Fruit fly (Drosophila melanogaster): ENCODE measurements around the gene Spn28F.

Gene Spn28F

dm6 chr2L:8279400-8280065 lies 37.9 kb upstream of the Spn28F start (continued):
- TF ChIP-seq inv (GFP tag; IDR thresholded peaks at IDR 0.05; ENCODE audit: partially characterized antibody), result no peak
- no peak for TF ChIP-seq CG7987 (GFP tag; optimal IDR thresholded peaks at IDR 0.05)
- no peak for TF ChIP-seq trh (GFP tag; optimal IDR thresholded peaks at IDR 0.05)
- peak; percentile 56 for TF ChIP-seq CoRest (tag; optimal IDR thresholded peaks at IDR 0.05)
- TF ChIP-seq toy (GFP tag; IDR thresholded peaks at IDR 0.05), result no peak
- no peak for TF ChIP-seq pros (GFP tag; optimal IDR thresholded peaks at IDR 0.05)
- no peak for TF ChIP-seq ab (GFP tag; optimal IDR thresholded peaks at IDR 0.05)
- TF ChIP-seq lola (GFP tag; optimal IDR thresholded peaks at IDR 0.05), result peak in 1 of 3 experiments; percentile 93
- no peak for TF ChIP-seq CkIIα-i1 (GFP tag; IDR thresholded peaks at IDR 0.05)
- no peak for TF ChIP-seq bbx (GFP tag; IDR thresholded peaks at IDR 0.05; ENCODE audit: partially characterized antibody)
- TF ChIP-seq Elba2 (GFP tag; optimal IDR thresholded peaks at IDR 0.05), result no peak
- no peak for TF ChIP-seq yki (optimal IDR thresholded peaks at IDR 0.05)
- peak; percentile 58 for TF ChIP-seq Asciz (GFP tag; optimal IDR thresholded peaks at IDR 0.05)
- no peak for TF ChIP-seq vnd (GFP tag; IDR thresholded peaks at IDR 0.05; ENCODE audit: partially characterized antibody)
- no peak for TF ChIP-seq Mrtf (GFP tag; IDR thresholded peaks at IDR 0.05)
- TF ChIP-seq dati (GFP tag; IDR thresholded peaks at IDR 0.05), result peak; percentile 36; the same call in 1 of the 2 replicates
- TF ChIP-seq Abd-B (GFP tag; optimal IDR thresholded peaks at IDR 0.05), result peak; percentile 36
- peak; percentile 6 for TF ChIP-seq CG9437 (GFP tag; optimal IDR thresholded peaks at IDR 0.05)
- no peak for TF ChIP-seq GATAe (GFP tag; conservative IDR thresholded peaks at IDR 0.05)
- no peak for TF ChIP-seq CrebB (tag; optimal IDR thresholded peaks at IDR 0.05)
- TF ChIP-seq CG11723 (GFP tag; optimal IDR thresholded peaks at IDR 0.05), result peak; percentile 34
- TF ChIP-seq CG11093 (GFP tag; IDR thresholded peaks at IDR 0.05), result no peak
- no peak for TF ChIP-seq hb (GFP tag; IDR thresholded peaks at IDR 0.05; ENCODE audit: partially characterized antibody)
- TF ChIP-seq hbn (GFP tag; IDR thresholded peaks at IDR 0.05; ENCODE audit: partially characterized antibody), result no peak
- TF ChIP-seq ro (GFP tag; IDR thresholded peaks at IDR 0.05), result no peak
- peak; percentile 81; the same call in 2 of the 3 replicates for TF ChIP-seq CG2199 (GFP tag; IDR thresholded peaks at IDR 0.05)
- TF ChIP-seq CG7372 (GFP tag; IDR thresholded peaks at IDR 0.05), result 0 out of 2 replicates have a peak, but pooled peaks have one; percentile 6
- TF ChIP-seq sob (GFP tag; IDR thresholded peaks at IDR 0.05), result peak; percentile 6; the same call in 1 of the 2 replicates
- TF ChIP-seq gsb-n (tag; optimal IDR thresholded peaks at IDR 0.05), result peak; percentile 81
- no peak for TF ChIP-seq CG14965 (GFP tag; optimal IDR thresholded peaks at IDR 0.05; ENCODE audit: borderline replicate concordance)
- no peak for TF ChIP-seq CG14441 (GFP tag; IDR thresholded peaks at IDR 0.05)
- TF ChIP-seq CG6254 (GFP tag; optimal IDR thresholded peaks at IDR 0.05), result peak; percentile 75
- TF ChIP-seq CG4617 (GFP tag; optimal IDR thresholded peaks at IDR 0.05; ENCODE audit: borderline replicate concordance), result no peak
- TF ChIP-seq HLHmδ (GFP tag; optimal IDR thresholded peaks at IDR 0.05), result no peak
- TF ChIP-seq ac (GFP tag; optimal IDR thresholded peaks at IDR 0.05), result peak; percentile 45
- no peak for TF ChIP-seq CG43689 (GFP tag; IDR thresholded peaks at IDR 0.05)
- peak; percentile 47 for TF ChIP-seq sisA (GFP tag; IDR thresholded peaks at IDR 0.05)
- peak; percentile 35 for TF ChIP-seq Side (GFP tag; optimal IDR thresholded peaks at IDR 0.05)
- no peak for TF ChIP-seq CG14014 (GFP tag; IDR thresholded peaks at IDR 0.05)
- TF ChIP-seq insv (GFP tag; optimal IDR thresholded peaks at IDR 0.05), result no peak
- TF ChIP-seq tio (GFP tag; optimal IDR thresholded peaks at IDR 0.05), result peak; percentile 61
- peak; percentile 75 for TF ChIP-seq Ssrp (tag; optimal IDR thresholded peaks at IDR 0.05)
- peak; percentile 15 for TF ChIP-seq CG12236 (GFP tag; optimal IDR thresholded peaks at IDR 0.05)
- TF ChIP-seq Ada2b (GFP tag; IDR thresholded peaks at IDR 0.05), result no peak
- no peak for TF ChIP-seq bigmax (GFP tag; optimal IDR thresholded peaks at IDR 0.05)
- no peak for TF ChIP-seq tna (GFP tag; IDR thresholded peaks at IDR 0.05; ENCODE audit: partially characterized antibody)
- TF ChIP-seq Meics (GFP tag; optimal IDR thresholded peaks at IDR 0.05), result peak; percentile 4
- no peak for TF ChIP-seq CG12769 (tag; optimal IDR thresholded peaks at IDR 0.05)
- no peak for TF ChIP-seq gce (GFP tag; IDR thresholded peaks at IDR 0.05)
